Worm (Caenorhabditis elegans) whole organism, L1 larva: ENCODE measurements around the gene F21D9.1.

Experiments used
- ama-1 ChIP-seq: fragments of 150-350 bp; optimal IDR thresholded peaks from 2 replicates; lab custom pipeline; 2014
- jun-1 ChIP-seq: fragments of 150-350 bp; optimal IDR thresholded peaks from 2 replicates; lab custom pipeline; 2014; ENCODE audit warnings: missing biosample characterization, missing genetic modification reagents, missing genetic modification characterization
- lin-13 ChIP-seq: fragments of 150-350 bp; optimal IDR thresholded peaks from 2 replicates; lab custom pipeline; 2014; ENCODE audit warnings: missing biosample characterization, missing genetic modification reagents, missing genetic modification characterization
- lin-39 ChIP-seq: fragments of 150-350 bp; optimal IDR thresholded peaks from 2 replicates; lab custom pipeline; 2014; ENCODE audit warnings: missing biosample characterization, missing genetic modification reagents, missing genetic modification characterization
- nhr-12 ChIP-seq: sonication (generic microtip); optimal IDR thresholded peaks from 2 replicates; lab custom pipeline; 2017; ENCODE audit warnings: missing biosample characterization, missing genetic modification characterization
- nhr-76 ChIP-seq: sonication (generic microtip); optimal IDR thresholded peaks from 2 replicates; lab custom pipeline; 2017; ENCODE audit warnings: missing biosample characterization, missing genetic modification characterization
- unc-62 ChIP-seq: fragments of 150-350 bp; optimal IDR thresholded peaks from 2 replicates; lab custom pipeline; 2014; ENCODE audit warnings: missing biosample characterization, missing genetic modification reagents, missing genetic modification characterization
- zag-1 ChIP-seq: fragments of 150-350 bp; optimal IDR thresholded peaks from 2 replicates; lab custom pipeline; 2014; ENCODE audit warnings: missing biosample characterization, missing genetic modification characterization
- ztf-4 ChIP-seq: fragments of 150-350 bp; optimal IDR thresholded peaks from 2 replicates; lab custom pipeline; 2014; ENCODE audit warnings: missing biosample characterization, missing genetic modification characterization

ce11 chrV:19301934-19302333, 37.7 kb downstream of the F21D9.1 start, which contains the start of gene fbxb-62:
- TF ChIP-seq jun-1 (tag; lab: Kevin White, UChicago), result no peak
- no peak for TF ChIP-seq nhr-12 (tag; lab: Kevin White, UChicago)
- TF ChIP-seq ama-1 (lab: Kevin White, UChicago), result no peak
- no peak for TF ChIP-seq nhr-76
- no peak for TF ChIP-seq lin-13 (GFP tag; lab: Kevin White, UChicago)
- TF ChIP-seq ztf-4, result no peak
- no peak for TF ChIP-seq zag-1 (tag; lab: Kevin White, UChicago)
- no peak for TF ChIP-seq unc-62 (GFP tag; lab: Kevin White, UChicago)
- no peak for TF ChIP-seq lin-39 (tag; lab: Kevin White, UChicago)
